Fruit fly (Drosophila melanogaster): Measurements from ENCODE around the gene CG33630.

The CG33630 gene

DNA sequence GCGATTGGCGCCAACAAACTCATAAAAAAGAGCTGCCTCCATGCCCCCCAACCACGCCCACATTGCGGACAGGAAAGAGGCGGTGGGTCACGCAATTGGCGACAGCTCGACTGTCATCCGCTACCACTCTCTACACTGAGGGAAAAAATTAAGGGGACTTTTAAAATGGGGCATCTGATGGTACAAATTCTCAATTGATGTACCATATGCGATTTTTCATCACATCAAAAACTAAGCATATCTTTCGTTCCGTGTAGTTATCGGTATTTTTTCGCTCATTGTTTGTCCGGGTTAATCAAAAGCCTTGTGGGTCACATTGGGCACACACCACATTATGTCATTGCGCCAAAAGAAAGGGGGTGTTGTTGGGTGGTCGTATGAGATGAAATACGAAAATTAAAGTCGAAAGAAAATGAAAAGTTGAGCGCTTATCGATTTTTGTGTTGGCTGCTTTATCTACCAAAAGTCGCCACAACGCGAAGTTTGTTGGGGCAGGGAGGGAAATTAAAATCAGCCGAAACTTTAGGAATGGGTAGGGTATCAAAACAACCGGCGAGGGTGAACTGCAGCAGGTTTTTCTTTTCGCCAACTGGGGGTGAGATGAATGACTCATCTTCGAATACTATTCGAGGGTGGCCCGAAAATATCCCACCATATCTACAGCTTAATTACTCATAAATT is 38.3 kb upstream of the CG33630 start (continued):
- TF ChIP-seq D19B (GFP tag; optimal IDR thresholded peaks at IDR 0.05) (peak; percentile 4), Aef1 (GFP tag; IDR thresholded peaks at IDR 0.05) (0 out of 3 replicates have a peak, but pooled peaks have one; percentile 19), HHEX (GFP tag; optimal IDR thresholded peaks at IDR 0.05) (peak; percentile 50), kay (GFP tag; optimal IDR thresholded peaks at IDR 0.05) (peak; percentile 24), Adf1 (GFP tag; IDR thresholded peaks at IDR 0.05) (no peak), eve (GFP tag; optimal IDR thresholded peaks at IDR 0.05) (no peak), slp2 (GFP tag; optimal IDR thresholded peaks at IDR 0.05) (no peak), hbn (GFP tag; IDR thresholded peaks at IDR 0.05; ENCODE audit: partially characterized antibody) (no peak), CG17802 (tag; optimal IDR thresholded peaks at IDR 0.05) (no peak), CG11456 (GFP tag; IDR thresholded peaks at IDR 0.05) (peak; percentile 57; the same call in 1 of the 3 replicates), CG1602 (GFP tag; optimal IDR thresholded peaks at IDR 0.05) (no peak), CG9932 (GFP tag; IDR thresholded peaks at IDR 0.05) (peak; percentile 64), Nf-YA (GFP tag; IDR thresholded peaks at IDR 0.05) (no peak), D19A (tag; optimal IDR thresholded peaks at IDR 0.05) (peak; percentile 67), zen (tag; optimal IDR thresholded peaks at IDR 0.05) (no peak), HLHmδ (GFP tag; optimal IDR thresholded peaks at IDR 0.05) (no peak), BEAF-32 (GFP tag; optimal IDR thresholded peaks at IDR 0.05) (no peak), CoRest (tag; optimal IDR thresholded peaks at IDR 0.05) (no peak), repo (GFP tag; optimal IDR thresholded peaks at IDR 0.05) (peak; percentile 26), ci (GFP tag; IDR thresholded peaks at IDR 0.05) (0 out of 3 replicates have a peak, but pooled peaks have one; percentile 50), prd (optimal IDR thresholded peaks at IDR 0.05) (no peak), prd (GFP tag; IDR thresholded peaks at IDR 0.05) (0 out of 3 replicates have a peak, but pooled peaks have one; percentile 16), wdn (GFP tag; IDR thresholded peaks at IDR 0.05) (0 out of 2 replicates have a peak, but pooled peaks have one; percentile 32), Nf-YC (tag; optimal IDR thresholded peaks at IDR 0.05) (no peak), CG11560 (tag; IDR thresholded peaks at IDR 0.05) (no peak), CG14050 (GFP tag; IDR thresholded peaks at IDR 0.05) (no peak), Fer2 (tag; optimal IDR thresholded peaks at IDR 0.05) (no peak), CG15601 (tag; optimal IDR thresholded peaks at IDR 0.05) (no peak), Tbp (GFP tag; optimal IDR thresholded peaks at IDR 0.05) (no peak), hkb (optimal IDR thresholded peaks at IDR 0.05) (no peak), hkb (GFP tag; IDR thresholded peaks at IDR 0.05) (no peak), MBD-R2 (GFP tag; IDR thresholded peaks at IDR 0.05) (peak; percentile 47; the same call in 1 of the 2 replicates), CG12659 (GFP tag; optimal IDR thresholded peaks at IDR 0.05) (peak; percentile 34), Gug (GFP tag; IDR thresholded peaks at IDR 0.05) (0 out of 4 replicates have a peak, but pooled peaks have one; percentile 20), bbx (GFP tag; IDR thresholded peaks at IDR 0.05; ENCODE audit: partially characterized antibody) (no peak), CG34224 (GFP tag; IDR thresholded peaks at IDR 0.05; ENCODE audit: partially characterized antibody) (no peak), stwl (tag; optimal IDR thresholded peaks at IDR 0.05) (no peak), sug (tag; optimal IDR thresholded peaks at IDR 0.05) (no peak), pnt (GFP tag; optimal IDR thresholded peaks at IDR 0.05) (peak; percentile 5), Max (GFP tag; optimal IDR thresholded peaks at IDR 0.05) (no peak), peb (GFP tag; IDR thresholded peaks at IDR 0.05) (no peak), CG5180 (GFP tag; optimal IDR thresholded peaks at IDR 0.05) (no peak), Mad (GFP tag; optimal IDR thresholded peaks at IDR 0.05) (no peak), CG13123 (GFP tag; optimal IDR thresholded peaks at IDR 0.05) (no peak), her (GFP tag; optimal IDR thresholded peaks at IDR 0.05) (peak; percentile 54), mirr (GFP tag; optimal IDR thresholded peaks at IDR 0.05) (no peak), Ets65A (GFP tag) (peak; percentile 75), zfh2 (GFP tag; optimal IDR thresholded peaks at IDR 0.05) (peak; percentile 31), Usf (GFP tag; optimal IDR thresholded peaks at IDR 0.05) (no peak), H15 (GFP tag; IDR thresholded peaks at IDR 0.05) (0 out of 3 replicates have a peak, but pooled peaks have one; percentile 23), org-1 (GFP tag; optimal IDR thresholded peaks at IDR 0.05) (no peak)

All from whole organism, embryonic.